Worm (Caenorhabditis elegans): ENCODE data around the gene madf-1.

Gene madf-1

ce11 chrIV:824854-825253, 6.8 kb downstream of the madf-1 start, which contains the start of gene zipt-15:
TSS of gene zipt-15 (minus strand) at chrIV:824954.
- TF ChIP-seq tbx-11 (GFP tag; IDR thresholded peaks at IDR 0.05), result no peak
- TF ChIP-seq F13C5.2 (tag; optimal IDR thresholded peaks at IDR 0.05), result no peak
- TF ChIP-seq hnd-1 (tag; optimal IDR thresholded peaks at IDR 0.05), result no peak
- TF ChIP-seq tbx-37 (GFP tag; conservative IDR thresholded peaks at IDR 0.05), result no peak
- TF ChIP-seq ceh-36 (tag; optimal IDR thresholded peaks at IDR 0.05), result no peak
- TF ChIP-seq ets-7 (tag; optimal IDR thresholded peaks at IDR 0.05), result no peak
- TF ChIP-seq tra-4 (tag; optimal IDR thresholded peaks at IDR 0.05), result no peak
- no peak for TF ChIP-seq flt-1 (GFP tag; IDR thresholded peaks at IDR 0.05)
- TF ChIP-seq B0310.2 (tag; optimal IDR thresholded peaks at IDR 0.05), result no peak
- TF ChIP-seq aly-1 (tag; optimal IDR thresholded peaks at IDR 0.05), result no peak
- TF ChIP-seq ama-1 (optimal IDR thresholded peaks at IDR 0.05), result no peak
- no peak for TF ChIP-seq scrt-1 (GFP tag; IDR thresholded peaks at IDR 0.05)
- TF ChIP-seq ceh-13 (GFP tag; optimal IDR thresholded peaks at IDR 0.05), result no peak
- no peak for TF ChIP-seq hmbx-1 (tag; optimal IDR thresholded peaks at IDR 0.05)
- TF ChIP-seq sea-1 (GFP tag; conservative IDR thresholded peaks at IDR 0.05), result no peak
- no peak for TF ChIP-seq pes-1 (GFP tag; IDR thresholded peaks at IDR 0.05)
- no peak for TF ChIP-seq hmg-4 (GFP tag; optimal IDR thresholded peaks at IDR 0.05)

DNA sequence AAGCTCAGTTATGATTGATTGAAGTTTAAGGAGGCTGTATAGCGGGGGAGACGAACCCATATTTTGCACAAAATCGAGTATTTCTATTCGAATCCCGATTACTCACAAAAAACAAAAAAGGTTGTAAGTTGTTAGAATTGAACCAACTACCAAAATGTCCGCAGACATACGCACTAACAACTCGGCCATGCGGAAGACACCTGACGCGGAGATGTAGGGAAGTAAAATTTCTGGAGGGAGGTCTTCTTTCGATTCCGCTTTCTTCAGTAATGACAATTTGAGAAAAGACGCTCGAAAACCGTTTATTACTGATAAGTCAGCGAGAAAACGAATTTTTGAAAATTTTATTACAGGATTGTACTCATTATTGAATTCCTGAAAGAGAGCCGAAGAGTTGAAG, 13.8 kb downstream of the madf-1 start:
- TF ChIP-seq scrt-1 (GFP tag; IDR thresholded peaks at IDR 0.05) (peak; percentile 52; the same call in 1 of the 2 replicates), hnd-1 (tag; optimal IDR thresholded peaks at IDR 0.05) (no peak)

ce11 chrIV:813341-813740, 18.4 kb downstream of the madf-1 start:
- TF ChIP-seq tbx-11 (GFP tag; IDR thresholded peaks at IDR 0.05) (peak; percentile 61; the same call in 1 of the 2 replicates), flt-1 (GFP tag; IDR thresholded peaks at IDR 0.05) (peak; percentile 63), sea-1 (GFP tag; conservative IDR thresholded peaks at IDR 0.05) (0 out of 2 replicates have a peak, but pooled peaks have one; percentile 24), pes-1 (GFP tag; IDR thresholded peaks at IDR 0.05) (peak; percentile 78)

- TF ChIP-seq aly-1 (tag; optimal IDR thresholded peaks at IDR 0.05), result no peak
- no peak for TF ChIP-seq hmg-4 (GFP tag; optimal IDR thresholded peaks at IDR 0.05)
- no peak for TF ChIP-seq sea-1 (GFP tag; conservative IDR thresholded peaks at IDR 0.05)
- TF ChIP-seq tbx-11 (GFP tag; IDR thresholded peaks at IDR 0.05), result no peak
- no peak for TF ChIP-seq ceh-13 (GFP tag; optimal IDR thresholded peaks at IDR 0.05)
- no peak for TF ChIP-seq hnd-1 (tag; optimal IDR thresholded peaks at IDR 0.05)
- no peak for TF ChIP-seq B0310.2 (tag; optimal IDR thresholded peaks at IDR 0.05)
These were observed 24.6 kb downstream of the madf-1 start, which contains the start of gene Y55F3BL.6 for ce11 chrIV:807027-807516. TSS of gene Y55F3BL.6 (minus strand) at chrIV:807077.

DNA sequence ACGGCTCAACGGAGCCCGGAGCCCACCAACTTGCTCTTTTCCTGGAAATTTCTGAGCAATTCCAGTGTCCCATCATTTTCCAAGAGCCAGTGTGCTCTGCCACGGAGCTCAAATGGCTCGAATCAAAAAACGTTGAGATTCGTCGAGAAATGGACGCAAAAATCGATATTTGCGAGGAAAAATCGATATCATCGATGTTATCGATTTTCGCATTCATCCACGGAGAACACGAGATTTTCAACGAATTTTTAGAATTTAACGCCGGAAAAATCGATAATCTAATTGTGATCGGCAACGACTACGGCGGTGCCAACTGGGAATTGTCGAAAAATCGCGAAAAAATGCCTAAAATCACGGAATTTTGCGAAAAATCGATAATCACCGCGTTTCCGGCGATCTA, 26.0 kb downstream of the madf-1 start:
- TF ChIP-seq F13C5.2 (tag; optimal IDR thresholded peaks at IDR 0.05) (no peak), pes-1 (GFP tag; IDR thresholded peaks at IDR 0.05) (0 out of 2 replicates have a peak, but pooled peaks have one; percentile 6)

DNA sequence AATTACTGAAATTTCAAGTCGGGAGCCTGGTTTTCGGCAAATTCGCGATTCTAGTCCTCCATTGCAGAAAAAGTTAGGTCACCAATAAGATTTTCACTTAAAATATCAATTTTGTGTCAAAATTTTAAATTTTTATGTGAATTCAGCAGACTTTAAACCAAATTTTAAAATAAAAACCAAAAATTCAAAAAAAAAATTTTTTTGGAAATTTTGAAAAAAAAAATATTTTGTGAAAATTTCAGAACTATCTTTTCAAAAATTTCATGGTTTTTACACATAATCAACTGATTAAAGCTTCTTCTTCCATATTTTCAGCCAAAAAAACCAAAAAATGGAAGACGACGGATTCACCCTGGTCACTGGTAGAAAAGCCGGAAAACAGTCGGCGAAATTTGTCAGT, 26.9 kb downstream of the madf-1 start, which contains the start of gene Y55F3BL.4:
Y55F3BL.4 (plus strand) TSS at position 301 of the 400 bp plus-strand sequence.
- TF ChIP-seq hmg-4 (GFP tag; optimal IDR thresholded peaks at IDR 0.05) (no peak), F13C5.2 (tag; optimal IDR thresholded peaks at IDR 0.05) (no peak), ceh-13 (GFP tag; optimal IDR thresholded peaks at IDR 0.05) (no peak), ets-7 (tag; optimal IDR thresholded peaks at IDR 0.05) (no peak), hmbx-1 (tag; optimal IDR thresholded peaks at IDR 0.05) (no peak)

DNA sequence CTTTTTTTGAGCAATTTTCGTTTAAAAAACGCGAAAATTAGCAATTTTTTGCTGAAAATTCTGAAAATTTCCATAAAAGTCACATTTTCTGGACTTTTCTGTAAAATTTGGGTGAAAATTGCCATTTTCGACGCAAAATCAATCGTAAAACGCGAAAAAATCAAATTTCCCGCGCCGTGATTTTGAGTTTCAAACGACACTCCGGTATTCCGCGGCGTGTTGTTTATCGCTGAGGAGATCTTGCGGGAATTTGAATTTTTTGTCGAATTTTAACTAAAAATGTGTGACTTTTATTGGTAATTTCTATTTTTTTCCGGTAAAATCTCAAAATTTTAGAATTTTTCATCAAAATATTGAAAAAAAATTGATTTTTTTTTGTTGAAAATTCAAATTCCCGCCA, 30.5 kb downstream of the madf-1 start:
- TF ChIP-seq hmg-4 (GFP tag; optimal IDR thresholded peaks at IDR 0.05), result no peak
- no peak for TF ChIP-seq scrt-1 (GFP tag; IDR thresholded peaks at IDR 0.05)
- no peak for TF ChIP-seq F13C5.2 (tag; optimal IDR thresholded peaks at IDR 0.05)
- no peak for TF ChIP-seq tra-4 (tag; optimal IDR thresholded peaks at IDR 0.05)
- no peak for TF ChIP-seq ceh-13 (GFP tag; optimal IDR thresholded peaks at IDR 0.05)
- TF ChIP-seq aly-1 (tag; optimal IDR thresholded peaks at IDR 0.05), result no peak
- TF ChIP-seq ceh-36 (tag; optimal IDR thresholded peaks at IDR 0.05), result no peak
- TF ChIP-seq hnd-1 (tag; optimal IDR thresholded peaks at IDR 0.05), result no peak
- TF ChIP-seq sea-1 (GFP tag; conservative IDR thresholded peaks at IDR 0.05), result no peak
- no peak for TF ChIP-seq ama-1 (optimal IDR thresholded peaks at IDR 0.05)
- TF ChIP-seq ets-7 (tag; optimal IDR thresholded peaks at IDR 0.05), result no peak

DNA sequence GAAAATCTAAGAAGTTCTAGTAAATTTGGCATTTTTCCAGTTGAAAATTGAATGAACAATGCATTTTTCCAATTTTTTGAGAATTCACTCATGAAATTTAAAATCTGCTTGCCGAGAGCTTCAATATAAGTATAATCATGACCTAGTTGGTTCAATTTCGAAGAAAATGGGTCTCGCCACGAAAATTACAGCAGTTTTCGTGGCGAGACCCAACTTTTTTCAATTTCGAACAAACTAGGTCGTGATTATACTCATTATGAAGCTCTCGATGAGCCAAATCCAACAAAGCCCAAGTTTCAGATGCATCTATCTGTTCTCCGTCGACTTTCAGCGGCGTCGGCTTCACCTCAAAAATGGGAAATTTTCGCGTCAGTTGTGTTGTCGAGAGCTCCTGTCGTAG, 31.2 kb downstream of the madf-1 start, which contains the start of gene mrpl-46:
mrpl-46 (plus strand) TSS at position 301 of the 400 bp plus-strand sequence.
- no peak for TF ChIP-seq pes-1 (GFP tag; IDR thresholded peaks at IDR 0.05)
- TF ChIP-seq sea-1 (GFP tag; conservative IDR thresholded peaks at IDR 0.05), result no peak
- TF ChIP-seq tbx-11 (GFP tag; IDR thresholded peaks at IDR 0.05), result no peak
- no peak for TF ChIP-seq ceh-36 (tag; optimal IDR thresholded peaks at IDR 0.05)
- TF ChIP-seq ets-7 (tag; optimal IDR thresholded peaks at IDR 0.05), result no peak
- no peak for TF ChIP-seq F13C5.2 (tag; optimal IDR thresholded peaks at IDR 0.05)
- TF ChIP-seq hmbx-1 (tag; optimal IDR thresholded peaks at IDR 0.05), result no peak
- TF ChIP-seq B0310.2 (tag; optimal IDR thresholded peaks at IDR 0.05), result no peak
- no peak for TF ChIP-seq tra-4 (tag; optimal IDR thresholded peaks at IDR 0.05)
- TF ChIP-seq hmg-4 (GFP tag; optimal IDR thresholded peaks at IDR 0.05), result no peak
- no peak for TF ChIP-seq ama-1 (optimal IDR thresholded peaks at IDR 0.05)
- no peak for TF ChIP-seq hnd-1 (tag; optimal IDR thresholded peaks at IDR 0.05)
- TF ChIP-seq ceh-13 (GFP tag; optimal IDR thresholded peaks at IDR 0.05), result no peak
- no peak for TF ChIP-seq aly-1 (tag; optimal IDR thresholded peaks at IDR 0.05)
- no peak for TF ChIP-seq scrt-1 (GFP tag; IDR thresholded peaks at IDR 0.05)

Measured in whole organism, early embryonic.